Fruit fly (Drosophila melanogaster) whole organism, embryonic: ENCODE data around the gene Pop4.

Experiments used
- Abd-B ChIP-seq: fragments of 200-800 bp; sonication (Bioruptor generic); optimal IDR thresholded peaks from 2 replicates; lab custom pipeline; 2018; ENCODE audit warnings: missing biosample characterization, mild to moderate bottlenecking, missing genetic modification characterization, moderate library complexity
- Atf6 ChIP-seq: fragments of 200-800 bp; sonication (Bioruptor generic); IDR thresholded peaks from 2 replicates; pipeline ENCODE4 v1.3.6; 2022; ENCODE audit warnings: missing biosample characterization, missing genetic modification characterization
- CG10979 ChIP-seq: fragments of 200-800 bp; sonication (Bioruptor generic); optimal IDR thresholded peaks from 2 replicates; lab custom pipeline; 2018; ENCODE audit warnings: missing biosample characterization, mild to moderate bottlenecking, missing genetic modification characterization, moderate library complexity
- CG12104 ChIP-seq: fragments of 200-800 bp; sonication (Bioruptor generic); optimal IDR thresholded peaks from 3 replicates; lab custom pipeline; 2016; ENCODE audit warnings: missing biosample characterization, missing genetic modification characterization
- CG12744 ChIP-seq: fragments of 200-800 bp; sonication (Bioruptor generic); optimal IDR thresholded peaks from 2 replicates; lab custom pipeline; 2016; ENCODE audit warnings: missing biosample characterization, missing genetic modification characterization
- CG13123 ChIP-seq: fragments of 200-800 bp; sonication (Bioruptor generic); optimal IDR thresholded peaks from 2 replicates; lab custom pipeline; 2016; ENCODE audit warnings: missing biosample characterization, missing genetic modification characterization
- CG13424 ChIP-seq: fragments of 200-800 bp; sonication (Bioruptor generic); optimal IDR thresholded peaks from 2 replicates; lab custom pipeline; 2019; ENCODE audit warnings: missing biosample characterization, mild to moderate bottlenecking, missing genetic modification characterization, moderate library complexity
- CG14667 ChIP-seq: fragments of 200-800 bp; sonication (Bioruptor generic); IDR thresholded peaks from 2 replicates; pipeline ENCODE4 v1.3.6; 2022; ENCODE audit warnings: missing biosample characterization, missing genetic modification characterization
- CG14860 ChIP-seq: fragments of 200-800 bp; sonication (Bioruptor generic); IDR thresholded peaks from 3 replicates; pipeline ENCODE4 v1.3.6; 2022; ENCODE audit warnings: missing biosample characterization, missing genetic modification characterization; ENCODE audit not compliant: partially characterized antibody
- CG15696 ChIP-seq: fragments of 200-800 bp; sonication (Bioruptor generic); optimal IDR thresholded peaks from 2 replicates; lab custom pipeline; 2019; ENCODE audit warnings: missing biosample characterization, mild to moderate bottlenecking, missing genetic modification characterization, moderate library complexity
- CG16813 ChIP-seq: fragments of 200-800 bp; sonication (Bioruptor generic); IDR thresholded peaks from 3 replicates; pipeline ENCODE4 v1.3.6; 2022; ENCODE audit warnings: missing biosample characterization, missing genetic modification characterization; ENCODE audit not compliant: partially characterized antibody
- CG16863 ChIP-seq: fragments of 200-800 bp; sonication (Bioruptor generic); optimal IDR thresholded peaks from 3 replicates; lab custom pipeline; 2016; ENCODE audit warnings: missing biosample characterization, missing genetic modification characterization
- CG2129 ChIP-seq: fragments of 200-800 bp; sonication (Bioruptor generic); IDR thresholded peaks from 2 replicates; pipeline ENCODE4 v1.3.6; 2022; ENCODE audit warnings: missing biosample characterization, missing genetic modification characterization; ENCODE audit not compliant: partially characterized antibody
- CG30431 ChIP-seq: fragments of 200-800 bp; sonication (Bioruptor generic); optimal IDR thresholded peaks from 2 replicates; lab custom pipeline; 2017; ENCODE audit warnings: missing biosample characterization, missing genetic modification characterization
- CG3065 ChIP-seq: fragments of 200-800 bp; sonication (Bioruptor generic); optimal IDR thresholded peaks from 2 replicates; lab custom pipeline; 2016; ENCODE audit warnings: missing biosample characterization, missing genetic modification characterization
- CG32532 ChIP-seq: fragments of 200-800 bp; sonication (Bioruptor generic); IDR thresholded peaks from 2 replicates; pipeline ENCODE4 v1.3.6; 2022; ENCODE audit warnings: missing biosample characterization, missing genetic modification characterization
- CG34376 ChIP-seq: fragments of 200-800 bp; sonication (Bioruptor generic); optimal IDR thresholded peaks from 2 replicates; lab custom pipeline; 2018; ENCODE audit warnings: missing biosample characterization, mild to moderate bottlenecking, missing genetic modification characterization
- CG34422 ChIP-seq: fragments of 200-800 bp; sonication (Bioruptor generic); IDR thresholded peaks from 3 replicates; pipeline ENCODE4 v1.3.6; 2022; ENCODE audit warnings: missing biosample characterization, missing genetic modification characterization
- CG4707 ChIP-seq: fragments of 200-800 bp; sonication (Bioruptor generic); optimal IDR thresholded peaks from 2 replicates; lab custom pipeline; 2018; ENCODE audit warnings: missing biosample characterization, mild to moderate bottlenecking, missing genetic modification characterization, moderate library complexity
- CG6765 ChIP-seq: fragments of 200-800 bp; sonication (Bioruptor generic); optimal IDR thresholded peaks from 3 replicates; lab custom pipeline; 2017; ENCODE audit warnings: missing biosample characterization, mild to moderate bottlenecking, missing genetic modification characterization
- CG6813 ChIP-seq: fragments of 200-800 bp; sonication (Bioruptor generic); optimal IDR thresholded peaks from 2 replicates; lab custom pipeline; 2017; ENCODE audit warnings: missing biosample characterization, missing genetic modification characterization, mild to moderate bottlenecking, moderate library complexity, missing genetic modification reagents
- CG9797 ChIP-seq: fragments of 200-800 bp; sonication (Bioruptor generic); optimal IDR thresholded peaks from 3 replicates; lab custom pipeline; 2018; ENCODE audit warnings: missing biosample characterization, mild to moderate bottlenecking, missing genetic modification characterization
- D ChIP-seq, 2 experiments: fragments of 200-800 bp in 1 of 2; fragments of >200 bp in 1 of 2; sonication (Bioruptor generic) in 1 of 2; optimal IDR thresholded peaks; 2 replicates in 1 of 2; 3 replicates in 1 of 2; lab custom pipeline; 2017; ENCODE audit warnings: mild to moderate bottlenecking in 1 of 2, missing biosample characterization in 1 of 2, missing genetic modification characterization in 1 of 2, missing genetic modification reagents in 1 of 2
- Gug ChIP-seq: fragments of 200-800 bp; sonication (Bioruptor generic); IDR thresholded peaks from 4 replicates; pipeline ENCODE4 v1.3.6; 2022; ENCODE audit warnings: missing biosample characterization, missing genetic modification characterization
- H15 ChIP-seq: fragments of 200-800 bp; sonication (Bioruptor generic); IDR thresholded peaks from 3 replicates; pipeline ENCODE4 v1.3.6; 2022; ENCODE audit warnings: missing biosample characterization, missing genetic modification characterization
- Hand ChIP-seq: fragments of 200-800 bp; sonication (Bioruptor generic); optimal IDR thresholded peaks from 2 replicates; lab custom pipeline; 2017; ENCODE audit warnings: mild to moderate bottlenecking, missing biosample characterization, missing genetic modification reagents, missing genetic modification characterization
- NK7.1 ChIP-seq: fragments of 200-800 bp; sonication (Bioruptor generic); optimal IDR thresholded peaks from 3 replicates; lab custom pipeline; 2016; ENCODE audit warnings: missing biosample characterization, missing genetic modification characterization
- Oaz ChIP-seq: fragments of 200-800 bp; sonication (Bioruptor generic); IDR thresholded peaks from 2 replicates; pipeline ENCODE4 v1.3.6; 2022; ENCODE audit warnings: missing biosample characterization, missing genetic modification characterization
- Ptx1 ChIP-seq: fragments of 200-800 bp; sonication (Bioruptor generic); IDR thresholded peaks from 2 replicates; pipeline ENCODE4 v1.3.6; 2022; ENCODE audit warnings: missing biosample characterization, missing genetic modification characterization
- Sox100B ChIP-seq: fragments of 200-800 bp; sonication (Bioruptor generic); optimal IDR thresholded peaks from 3 replicates; lab custom pipeline; 2018; ENCODE audit warnings: missing biosample characterization, mild to moderate bottlenecking, missing genetic modification characterization
- Tbp ChIP-seq: fragments of >200 bp; optimal IDR thresholded peaks from 2 replicates; lab custom pipeline; 2018; ENCODE audit warnings: missing biosample characterization, missing genetic modification characterization
- aop ChIP-seq: fragments of 200-800 bp; sonication (Bioruptor generic); IDR thresholded peaks from 2 replicates; pipeline ENCODE4 v1.3.6; 2022; ENCODE audit warnings: missing biosample characterization, missing genetic modification characterization
- ap ChIP-seq: fragments of 200-800 bp; sonication (Bioruptor generic); IDR thresholded peaks from 2 replicates; pipeline ENCODE4 v1.3.6; 2022; ENCODE audit warnings: missing biosample characterization, missing genetic modification characterization
- az2 ChIP-seq: fragments of 200-800 bp; sonication (Bioruptor generic); optimal IDR thresholded peaks from 3 replicates; lab custom pipeline; 2016; ENCODE audit warnings: missing biosample characterization, missing genetic modification characterization
- bbx ChIP-seq: fragments of 200-800 bp; sonication (Bioruptor generic); IDR thresholded peaks from 2 replicates; pipeline ENCODE4 v1.3.6; 2022; ENCODE audit warnings: missing biosample characterization, missing genetic modification characterization; ENCODE audit not compliant: partially characterized antibody
- btn ChIP-seq: fragments of 200-800 bp; sonication (Bioruptor generic); optimal IDR thresholded peaks from 2 replicates; lab custom pipeline; 2016; ENCODE audit warnings: missing biosample characterization, missing genetic modification characterization
- dimm ChIP-seq: fragments of 200-800 bp; sonication (Bioruptor generic); IDR thresholded peaks from 2 replicates; pipeline ENCODE4 v1.3.6; 2022; ENCODE audit warnings: missing biosample characterization, missing genetic modification characterization
- exex ChIP-seq: fragments of 200-800 bp; sonication (Bioruptor generic); optimal IDR thresholded peaks from 4 replicates; lab custom pipeline; 2018; ENCODE audit warnings: missing biosample characterization, mild to moderate bottlenecking, missing genetic modification characterization, moderate library complexity
- hbn ChIP-seq: fragments of 200-800 bp; sonication (Bioruptor generic); IDR thresholded peaks from 2 replicates; pipeline ENCODE4 v1.3.6; 2022; ENCODE audit warnings: missing biosample characterization, missing genetic modification characterization; ENCODE audit not compliant: partially characterized antibody
- hkb ChIP-seq, 2 experiments: fragments of 200-800 bp in 1 of 2; fragments of >200 bp in 1 of 2; sonication (Bioruptor generic) in 1 of 2; IDR thresholded peaks in 1 of 2; optimal IDR thresholded peaks in 1 of 2; 2 replicates each; pipeline versions ENCODE4 v1.3.6 to Lab custom; 2017 to 2022; ENCODE audit warnings: missing biosample characterization in 1 of 2, missing genetic modification characterization in 1 of 2
- nerfin-1 ChIP-seq: fragments of 200-800 bp; sonication (Bioruptor generic); optimal IDR thresholded peaks from 3 replicates; lab custom pipeline; 2019; ENCODE audit warnings: missing biosample characterization, mild to moderate bottlenecking, missing genetic modification characterization, moderate library complexity
- nom ChIP-seq: fragments of 200-800 bp; sonication (Bioruptor generic); optimal IDR thresholded peaks from 2 replicates; lab custom pipeline; 2017; ENCODE audit warnings: missing biosample characterization, missing genetic modification characterization, mild to moderate bottlenecking, moderate library complexity, missing genetic modification reagents
- pfk ChIP-seq: fragments of 200-800 bp; sonication (Bioruptor generic); optimal IDR thresholded peaks from 2 replicates; lab custom pipeline; 2018; ENCODE audit warnings: missing biosample characterization, mild to moderate bottlenecking, missing genetic modification characterization, moderate library complexity
- sim ChIP-seq: fragments of 200-800 bp; sonication (Bioruptor generic); IDR thresholded peaks from 2 replicates; pipeline ENCODE4 v1.3.6; 2022; ENCODE audit warnings: missing biosample characterization, missing genetic modification characterization
- slbo ChIP-seq: fragments of 200-800 bp; sonication (Bioruptor generic); IDR thresholded peaks from 2 replicates; pipeline ENCODE4 v1.3.6; 2022; ENCODE audit warnings: missing biosample characterization, missing genetic modification characterization
- sug ChIP-seq: fragments of 200-800 bp; optimal IDR thresholded peaks from 2 replicates; lab custom pipeline; 2019; ENCODE audit warnings: missing biosample characterization, mild to moderate bottlenecking, missing genetic modification characterization, moderate library complexity
- tna ChIP-seq: fragments of 200-800 bp; sonication (Bioruptor generic); IDR thresholded peaks from 2 replicates; pipeline ENCODE4 v1.3.6; 2022; ENCODE audit warnings: missing biosample characterization, missing genetic modification characterization; ENCODE audit not compliant: partially characterized antibody

The Pop4 gene

dm6 chr3L:7988828-7989673, 10.6 kb upstream of the Pop4 start (continued):
- TF ChIP-seq pfk (GFP tag; lab: Kevin White, UChicago) (no peak), CG13123 (GFP tag; lab: Kevin White, UChicago) (no peak), aop (GFP tag; lab: Robert Waterston, UW) (no peak), Gug (peak; percentile 27; the same call in 2 of the 4 replicates), hbn (no peak), CG13424 (tag; lab: Kevin White, UChicago) (peak; percentile 69), CG14667 (GFP tag; lab: Robert Waterston, UW) (no peak), D (optimal IDR thresholded peaks at IDR 0.05; lab: Kevin White, UChicago) (no peak), D (GFP tag; optimal IDR thresholded peaks at IDR 0.05; lab: Kevin White, UChicago) (peak; percentile 85), slbo (GFP tag; lab: Robert Waterston, UW) (0 out of 2 replicates have a peak, but pooled peaks have one; percentile 43), ap (GFP tag; lab: Robert Waterston, UW) (0 out of 2 replicates have a peak, but pooled peaks have one; percentile 16), CG2129 (GFP tag; lab: Robert Waterston, UW) (no peak), btn (GFP tag; lab: Kevin White, UChicago) (no peak), sug (tag; lab: Kevin White, UChicago) (no peak), CG14860 (GFP tag; lab: Robert Waterston, UW) (no peak), Sox100B (GFP tag; lab: Kevin White, UChicago) (peak; percentile 74), CG6813 (peak; percentile 60), Abd-B (GFP tag; lab: Kevin White, UChicago) (peak; percentile 38), nom (no peak), CG34376 (GFP tag; lab: Kevin White, UChicago) (no peak), Oaz (no peak), nerfin-1 (tag; lab: Kevin White, UChicago) (peak; percentile 68), Atf6 (peak; percentile 30; the same call in 1 of the 2 replicates), NK7.1 (GFP tag; lab: Kevin White, UChicago) (peak; percentile 31), CG32532 (no peak), CG12744 (GFP tag; lab: Kevin White, UChicago) (no peak), Tbp (no peak), CG30431 (GFP tag; lab: Kevin White, UChicago) (peak; percentile 28), exex (tag; lab: Kevin White, UChicago) (peak; percentile 41), CG4707 (GFP tag; lab: Kevin White, UChicago) (peak; percentile 16), CG12104 (GFP tag; lab: Kevin White, UChicago) (peak; percentile 63), H15 (GFP tag; lab: Robert Waterston, UW) (peak; percentile 46; the same call in 1 of the 3 replicates), bbx (GFP tag; lab: Robert Waterston, UW) (no peak), dimm (GFP tag; lab: Robert Waterston, UW) (no peak), sim (GFP tag; lab: Robert Waterston, UW) (0 out of 2 replicates have a peak, but pooled peaks have one; percentile 24), tna (GFP tag; lab: Robert Waterston, UW) (no peak), CG16863 (GFP tag; lab: Kevin White, UChicago) (peak; percentile 33), Hand (GFP tag; lab: Kevin White, UChicago) (no peak), CG34422 (GFP tag; lab: Robert Waterston, UW) (no peak), CG15696 (tag; lab: Kevin White, UChicago) (peak; percentile 86), Ptx1 (GFP tag; lab: Robert Waterston, UW) (peak; percentile 68), CG16813 (GFP tag; lab: Robert Waterston, UW) (no peak), hkb (optimal IDR thresholded peaks at IDR 0.05; lab: Kevin White, UChicago) (no peak), hkb (GFP tag; IDR thresholded peaks at IDR 0.05; lab: Robert Waterston, UW) (peak; percentile 77), CG3065 (GFP tag; lab: Kevin White, UChicago) (no peak), CG10979 (peak; percentile 92), CG6765 (GFP tag; lab: Kevin White, UChicago) (peak; percentile 14), CG9797 (peak; percentile 3), az2 (peak; percentile 68)
